Worm (Caenorhabditis elegans): Measurements from ENCODE around the gene mom-1.

DNA sequence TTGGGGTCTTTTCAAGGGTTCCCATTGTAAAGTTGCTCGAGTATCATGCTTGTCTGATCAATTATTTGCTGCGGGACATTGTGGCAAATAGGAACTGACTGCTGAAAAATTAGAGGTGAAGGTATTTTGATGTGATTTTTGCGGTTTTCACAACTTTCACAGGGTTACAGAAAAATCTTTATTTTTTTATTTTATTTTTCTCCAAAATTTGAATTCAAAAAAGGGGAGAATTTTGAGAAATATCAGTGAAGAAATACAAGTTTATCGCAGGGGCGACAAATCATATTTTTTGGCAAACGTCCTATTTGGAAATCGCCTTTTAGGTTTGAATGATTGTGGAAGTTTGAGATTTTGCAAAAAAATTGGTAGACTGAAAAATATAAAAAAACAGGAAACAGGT lies 1.3 kb upstream of the mom-1 start, which contains the start of gene lev-9:
- no peak for TF ChIP-seq ama-1 (optimal IDR thresholded peaks at IDR 0.05)
- TF ChIP-seq lin-13 (GFP tag; optimal IDR thresholded peaks at IDR 0.05) = no peak
- TF ChIP-seq ztf-4 (tag; optimal IDR thresholded peaks at IDR 0.05) = no peak
